Worm (Caenorhabditis elegans) whole organism, young adult: ENCODE data around the gene srx-80.

ENCODE experiments used
- B0035.1 ChIP-seq: sonication (generic microtip); optimal IDR thresholded peaks from 2 replicates; lab custom pipeline; 2016; ENCODE audit warnings: missing genetic modification characterization, mild to moderate bottlenecking, missing compliant biosample characterization, missing genotype, missing genetic modification reagents
- B0336.3 ChIP-seq: fragments of 200-800 bp; sonication (Bioruptor generic); IDR thresholded peaks from 2 replicates; pipeline ENCODE4 v1.3.6; 2022; ENCODE audit warnings: missing genetic modification characterization, missing compliant biosample characterization
- F23B12.7 ChIP-seq: sonication (generic microtip); optimal IDR thresholded peaks from 2 replicates; lab custom pipeline; 2017; ENCODE audit warnings: missing genetic modification characterization, mild to moderate bottlenecking, missing compliant biosample characterization, antibody characterized with exemption, moderate library complexity; ENCODE audit not compliant: insufficient read depth
- F37B4.10 ChIP-seq: fragments of 200-800 bp; sonication (Bioruptor generic); IDR thresholded peaks from 2 replicates; pipeline ENCODE4 v1.3.6; 2022; ENCODE audit warnings: missing genetic modification characterization, missing compliant biosample characterization
- F52B5.7 ChIP-seq: sonication (generic microtip); optimal IDR thresholded peaks from 2 replicates; lab custom pipeline; 2016; ENCODE audit warnings: mild to moderate bottlenecking, missing genetic modification characterization, missing compliant biosample characterization
- Y67H2A.10 ChIP-seq: fragments of 200-800 bp; sonication (Bioruptor generic); conservative IDR thresholded peaks from 2 replicates; pipeline ENCODE4 v1.3.6; 2022; ENCODE audit warnings: missing genetic modification reagents, missing genetic modification characterization, missing compliant biosample characterization
- Y79H2A.3 ChIP-seq: fragments of 200-800 bp; sonication (Bioruptor generic); conservative IDR thresholded peaks from 2 replicates; pipeline ENCODE4 v1.3.6; 2022; ENCODE audit warnings: missing genetic modification reagents, missing genetic modification characterization, missing compliant biosample characterization
- ZK185.1 ChIP-seq: sonication (generic microtip); optimal IDR thresholded peaks from 2 replicates; lab custom pipeline; 2016; ENCODE audit warnings: mild to moderate bottlenecking, missing genetic modification characterization, missing compliant biosample characterization; ENCODE audit not compliant: poor library complexity, severe bottlenecking
- akir-1 ChIP-seq: fragments of 200-800 bp; sonication (Bioruptor generic); optimal IDR thresholded peaks from 2 replicates; lab custom pipeline; 2018; ENCODE audit warnings: mild to moderate bottlenecking, missing genetic modification characterization, moderate library complexity, missing compliant biosample characterization
- aptf-3 ChIP-seq: fragments of 200-800 bp; sonication (Bioruptor generic); IDR thresholded peaks from 2 replicates; pipeline ENCODE4 v1.3.6; 2022; ENCODE audit warnings: missing genetic modification characterization, missing compliant biosample characterization
- atf-7 ChIP-seq: sonication (generic microtip); optimal IDR thresholded peaks from 2 replicates; lab custom pipeline; 2017; ENCODE audit warnings: mild to moderate bottlenecking, missing genetic modification characterization, missing compliant biosample characterization
- bed-1 ChIP-seq: fragments of 200-800 bp; sonication (Bioruptor generic); IDR thresholded peaks from 2 replicates; pipeline ENCODE4 v1.3.6; 2022; ENCODE audit warnings: missing genetic modification reagents, missing genetic modification characterization, missing compliant biosample characterization
- ceh-40 ChIP-seq: fragments of 200-800 bp; sonication (Bioruptor generic); IDR thresholded peaks from 2 replicates; pipeline ENCODE4 v1.3.6; 2022; ENCODE audit warnings: missing genetic modification characterization, missing compliant biosample characterization
- ceh-58 ChIP-seq: fragments of 200-800 bp; sonication (Bioruptor generic); IDR thresholded peaks from 2 replicates; pipeline ENCODE4 v1.3.6; 2022; ENCODE audit warnings: missing genetic modification characterization, missing compliant biosample characterization
- ceh-79 ChIP-seq: sonication (generic microtip); optimal IDR thresholded peaks from 2 replicates; lab custom pipeline; 2017; ENCODE audit warnings: mild to moderate bottlenecking, missing genetic modification characterization, missing compliant biosample characterization
- ceh-91 ChIP-seq: fragments of 200-800 bp; sonication (Bioruptor generic); IDR thresholded peaks from 2 replicates; pipeline ENCODE4 v1.3.6; 2022; ENCODE audit warnings: missing genetic modification reagents, missing genetic modification characterization, missing compliant biosample characterization
- dox-1 ChIP-seq: fragments of 200-800 bp; sonication (Bioruptor generic); IDR thresholded peaks from 2 replicates; pipeline ENCODE4 v1.3.6; 2022; ENCODE audit warnings: missing genetic modification reagents, missing genetic modification characterization, missing compliant biosample characterization
- dpff-1 ChIP-seq: sonication (generic microtip); optimal IDR thresholded peaks from 2 replicates; lab custom pipeline; 2017; ENCODE audit warnings: mild to moderate bottlenecking, missing genetic modification characterization, missing compliant biosample characterization
- egrh-3 ChIP-seq: fragments of 200-800 bp; sonication (Bioruptor generic); IDR thresholded peaks from 2 replicates; pipeline ENCODE4 v1.3.6; 2022; ENCODE audit warnings: missing genetic modification reagents, missing genetic modification characterization, missing compliant biosample characterization
- ekl-4 ChIP-seq: fragments of 200-800 bp; sonication (Bioruptor generic); IDR thresholded peaks from 2 replicates; pipeline ENCODE4 v1.3.6; 2022; ENCODE audit warnings: missing genetic modification reagents, missing genetic modification characterization, missing compliant biosample characterization
- him-1 ChIP-seq: sonication (generic microtip); optimal IDR thresholded peaks from 2 replicates; lab custom pipeline; 2016; ENCODE audit warnings: missing genotype, missing genetic modification reagents, missing genetic modification characterization, missing compliant biosample characterization
- hlh-12 ChIP-seq: sonication (generic microtip); optimal IDR thresholded peaks from 2 replicates; lab custom pipeline; 2016; ENCODE audit warnings: missing genetic modification characterization, missing compliant biosample characterization
- hlh-26 ChIP-seq: fragments of 200-800 bp; sonication (Bioruptor generic); conservative IDR thresholded peaks from 2 replicates; pipeline ENCODE4 v1.3.6; 2022; ENCODE audit warnings: missing genetic modification reagents, missing genetic modification characterization, missing compliant biosample characterization
- hmg-1.2 ChIP-seq: fragments of 200-800 bp; sonication (Bioruptor generic); IDR thresholded peaks from 2 replicates; pipeline ENCODE4 v1.3.6; 2022; ENCODE audit warnings: missing genetic modification reagents, missing genetic modification characterization, missing compliant biosample characterization
- hmg-20 ChIP-seq: fragments of 200-800 bp; sonication (Bioruptor generic); IDR thresholded peaks from 2 replicates; pipeline ENCODE4 v1.3.6; 2022; ENCODE audit warnings: missing genetic modification reagents, missing genetic modification characterization, missing compliant biosample characterization
- hrde-1 ChIP-seq: sonication (generic microtip); optimal IDR thresholded peaks from 2 replicates; lab custom pipeline; 2016; ENCODE audit warnings: missing genetic modification characterization, mild to moderate bottlenecking, missing compliant biosample characterization, moderate library complexity, missing genotype, missing genetic modification reagents, borderline replicate concordance
- let-526 ChIP-seq: fragments of 200-800 bp; sonication (Bioruptor generic); IDR thresholded peaks from 2 replicates; pipeline ENCODE4 v1.3.6; 2022; ENCODE audit warnings: missing genetic modification reagents, missing genetic modification characterization, missing compliant biosample characterization
- let-607 ChIP-seq, 2 experiments: fragments of 200-800 bp in 1 of 2; sonication (Bioruptor generic) in 1 of 2; sonication (generic microtip) in 1 of 2; optimal IDR thresholded peaks; 2 replicates each; lab custom pipeline; 2016 to 2018; ENCODE audit warnings: mild to moderate bottlenecking in 2 of 2, missing compliant biosample characterization in 2 of 2, missing genetic modification characterization in 2 of 2, moderate library complexity in 2 of 2, missing genotype in 1 of 2
- lir-1 ChIP-seq: fragments of 200-800 bp; sonication (Bioruptor generic); conservative IDR thresholded peaks from 2 replicates; pipeline ENCODE4 v1.3.6; 2022; ENCODE audit warnings: missing genetic modification reagents, missing genetic modification characterization, missing compliant biosample characterization
- lsl-1 ChIP-seq: fragments of 200-800 bp; sonication (Bioruptor generic); optimal IDR thresholded peaks from 2 replicates; lab custom pipeline; 2018; ENCODE audit warnings: mild to moderate bottlenecking, missing genetic modification characterization, moderate library complexity, missing compliant biosample characterization
- madf-3 ChIP-seq: fragments of 200-800 bp; sonication (Bioruptor generic); IDR thresholded peaks from 2 replicates; pipeline ENCODE4 v1.3.6; 2022; ENCODE audit warnings: missing genetic modification reagents, missing genetic modification characterization, missing compliant biosample characterization
- madf-6 ChIP-seq: fragments of 200-800 bp; sonication (Bioruptor generic); IDR thresholded peaks from 2 replicates; pipeline ENCODE4 v1.3.6; 2022; ENCODE audit warnings: missing genetic modification reagents, missing genetic modification characterization, missing compliant biosample characterization
- madf-8 ChIP-seq: fragments of 200-800 bp; sonication (Bioruptor generic); conservative IDR thresholded peaks from 2 replicates; pipeline ENCODE4 v1.3.6; 2022; ENCODE audit warnings: missing genetic modification reagents, missing genetic modification characterization, missing compliant biosample characterization
- mcd-1 ChIP-seq: fragments of 200-800 bp; sonication (Bioruptor generic); IDR thresholded peaks from 2 replicates; pipeline ENCODE4 v1.3.6; 2022; ENCODE audit warnings: missing genetic modification reagents, missing genetic modification characterization, missing compliant biosample characterization
- mxl-1 ChIP-seq: sonication (generic microtip); optimal IDR thresholded peaks from 2 replicates; lab custom pipeline; 2016; ENCODE audit warnings: missing genetic modification characterization, missing compliant biosample characterization
- nfya-1 ChIP-seq: sonication (generic microtip); optimal IDR thresholded peaks from 2 replicates; lab custom pipeline; 2017; ENCODE audit warnings: antibody characterized with exemption, missing compliant biosample characterization, missing genetic modification characterization, borderline replicate concordance; ENCODE audit not compliant: insufficient read depth
- nfyb-1 ChIP-seq: fragments of 200-800 bp; sonication (Bioruptor generic); IDR thresholded peaks from 2 replicates; pipeline ENCODE4 v1.3.6; 2022; ENCODE audit warnings: missing genetic modification reagents, missing genetic modification characterization, missing compliant biosample characterization
- nhr-27 ChIP-seq: fragments of 200-800 bp; sonication (Bioruptor generic); optimal IDR thresholded peaks from 2 replicates; lab custom pipeline; 2018; ENCODE audit warnings: mild to moderate bottlenecking, missing genetic modification characterization, moderate library complexity, missing compliant biosample characterization
- nhr-80 ChIP-seq: sonication (generic microtip); optimal IDR thresholded peaks from 2 replicates; lab custom pipeline; 2016; ENCODE audit warnings: missing genetic modification characterization, missing compliant biosample characterization
- pbrm-1 ChIP-seq: fragments of 200-800 bp; sonication (Bioruptor generic); IDR thresholded peaks from 2 replicates; pipeline ENCODE4 v1.3.6; 2022; ENCODE audit warnings: missing genetic modification reagents, missing genetic modification characterization, missing compliant biosample characterization
- sea-2 ChIP-seq: fragments of 200-800 bp; sonication (Bioruptor generic); IDR thresholded peaks from 2 replicates; pipeline ENCODE4 v1.3.6; 2022; ENCODE audit warnings: missing genetic modification characterization, missing compliant biosample characterization
- snpc-3.4 ChIP-seq: sonication (generic microtip); optimal IDR thresholded peaks from 2 replicates; lab custom pipeline; 2017; ENCODE audit warnings: missing genetic modification characterization, mild to moderate bottlenecking, missing compliant biosample characterization, antibody characterized with exemption, moderate library complexity, missing genotype, missing genetic modification reagents
- somi-1 ChIP-seq: fragments of 200-800 bp; sonication (Bioruptor generic); optimal IDR thresholded peaks from 2 replicates; lab custom pipeline; 2018; ENCODE audit warnings: mild to moderate bottlenecking, missing genetic modification characterization, missing compliant biosample characterization
- tbp1 ChIP-seq: fragments of 200-800 bp; sonication (Bioruptor generic); optimal IDR thresholded peaks from 2 replicates; lab custom pipeline; 2018; ENCODE audit warnings: mild to moderate bottlenecking, missing genetic modification characterization, missing compliant biosample characterization
- unc-62 ChIP-seq: fragments of 150-350 bp; optimal IDR thresholded peaks from 2 replicates; lab custom pipeline; 2014; ENCODE audit warnings: missing biosample characterization, missing genetic modification reagents, missing genetic modification characterization
- zfh-2 ChIP-seq: fragments of 200-800 bp; sonication (Bioruptor generic); conservative IDR thresholded peaks from 2 replicates; pipeline ENCODE4 v1.3.6; 2022; ENCODE audit warnings: missing genetic modification reagents, missing genetic modification characterization, missing compliant biosample characterization
- zim-3 ChIP-seq: sonication (generic microtip); optimal IDR thresholded peaks from 2 replicates; lab custom pipeline; 2017; ENCODE audit warnings: mild to moderate bottlenecking, missing genetic modification characterization, moderate library complexity, missing compliant biosample characterization
- ztf-3 ChIP-seq: fragments of 200-800 bp; sonication (Bioruptor generic); optimal IDR thresholded peaks from 2 replicates; lab custom pipeline; 2018; ENCODE audit warnings: mild to moderate bottlenecking, missing genetic modification characterization, missing compliant biosample characterization
- ztf-6 ChIP-seq: fragments of 200-800 bp; sonication (Bioruptor generic); IDR thresholded peaks from 2 replicates; pipeline ENCODE4 v1.3.6; 2022; ENCODE audit warnings: missing genetic modification reagents, missing genetic modification characterization, missing compliant biosample characterization

Gene srx-80

DNA sequence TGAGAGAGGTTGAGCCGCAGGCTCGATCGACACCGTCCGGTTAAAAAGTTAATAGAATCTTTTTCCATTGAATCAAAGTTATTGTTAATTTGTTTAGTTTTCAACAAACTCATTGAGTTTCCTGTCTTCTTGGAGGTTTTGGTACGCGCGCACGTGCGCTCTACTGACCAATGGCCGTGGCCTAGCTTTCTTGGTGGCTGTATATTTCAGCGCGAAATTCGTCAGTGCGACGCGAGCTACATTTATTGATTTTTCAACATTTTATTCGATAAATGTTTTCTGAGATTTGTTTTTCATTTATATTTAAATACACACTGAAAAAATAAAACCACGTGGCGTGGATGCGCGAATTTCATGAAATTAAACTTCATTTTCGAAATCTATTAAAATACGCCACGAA is 50.6 kb downstream of the srx-80 start, which contains the start of gene bir-1 (continued):
- TF ChIP-seq nfya-1 = no peak
- no peak for TF ChIP-seq aptf-3 (GFP tag; lab: Robert Waterston, UW)
- TF ChIP-seq him-1 (tag; lab: Kevin White, UChicago) = peak; percentile 21
- TF ChIP-seq lsl-1 (GFP tag; lab: Kevin White, UChicago) = peak; percentile 40
- TF ChIP-seq Y79H2A.3 = no peak
- no peak for TF ChIP-seq ceh-58 (GFP tag; lab: Robert Waterston, UW)
- no peak for TF ChIP-seq akir-1 (GFP tag; lab: Kevin White, UChicago)
- TF ChIP-seq madf-6 (GFP tag; lab: Robert Waterston, UW) = peak; percentile 57; the same call in 1 of the 2 replicates
- no peak for TF ChIP-seq lir-1 (GFP tag; lab: Robert Waterston, UW)
- TF ChIP-seq let-607 (tag; optimal IDR thresholded peaks at IDR 0.05; lab: Kevin White, UChicago) = no peak
- no peak for TF ChIP-seq hmg-20 (GFP tag; lab: Robert Waterston, UW)
- TF ChIP-seq F23B12.7 = no peak
- no peak for TF ChIP-seq ztf-3 (GFP tag; lab: Kevin White, UChicago)
- TF ChIP-seq ceh-91 = 0 out of 2 replicates have a peak, but pooled peaks have one; percentile 35
- no peak for TF ChIP-seq nhr-27 (tag; lab: Kevin White, UChicago)
- TF ChIP-seq F37B4.10 (GFP tag; lab: Robert Waterston, UW) = no peak
- peak; percentile 82 for TF ChIP-seq dox-1 (GFP tag; lab: Robert Waterston, UW)
- no peak for TF ChIP-seq nfyb-1 (GFP tag; lab: Robert Waterston, UW)
- TF ChIP-seq bed-1 = no peak
- TF ChIP-seq madf-8 = peak; percentile 15; the same call in 1 of the 2 replicates
- 0 out of 2 replicates have a peak, but pooled peaks have one; percentile 23 for TF ChIP-seq ekl-4
- TF ChIP-seq atf-7 (tag; lab: Kevin White, UChicago) = no peak
- TF ChIP-seq Y67H2A.10 (GFP tag; lab: Robert Waterston, UW) = 0 out of 2 replicates have a peak, but pooled peaks have one; percentile 23
- TF ChIP-seq snpc-3.4 (tag; lab: Kevin White, UChicago) = no peak
- TF ChIP-seq hmg-1.2 (GFP tag; lab: Robert Waterston, UW) = peak; percentile 34; the same call in 1 of the 2 replicates
- TF ChIP-seq B0336.3 (GFP tag; lab: Robert Waterston, UW) = no peak
- no peak for TF ChIP-seq dpff-1 (tag; lab: Kevin White, UChicago)
- no peak for TF ChIP-seq unc-62 (GFP tag; lab: Kevin White, UChicago)
- TF ChIP-seq ceh-79 (tag; lab: Kevin White, UChicago) = no peak
- TF ChIP-seq hlh-12 (tag; lab: Kevin White, UChicago) = no peak
- TF ChIP-seq nhr-80 = peak; percentile 50
- no peak for TF ChIP-seq hlh-26
- TF ChIP-seq egrh-3 (GFP tag; lab: Robert Waterston, UW) = no peak
- no peak for TF ChIP-seq B0035.1 (tag; lab: Kevin White, UChicago)
- peak; percentile 22 for TF ChIP-seq tbp1 (GFP tag; lab: Kevin White, UChicago)
- TF ChIP-seq sea-2 = no peak
- TF ChIP-seq mxl-1 = no peak
- 0 out of 2 replicates have a peak, but pooled peaks have one; percentile 27 for TF ChIP-seq pbrm-1 (GFP tag; lab: Robert Waterston, UW)
- TF ChIP-seq mcd-1 (GFP tag; lab: Robert Waterston, UW) = peak; percentile 74
- TF ChIP-seq ceh-40 = no peak
- TF ChIP-seq hrde-1 (tag; lab: Kevin White, UChicago) = no peak
- TF ChIP-seq madf-3 (GFP tag; lab: Robert Waterston, UW) = no peak
- TF ChIP-seq ztf-6 (GFP tag; lab: Robert Waterston, UW) = no peak
- no peak for TF ChIP-seq somi-1 (GFP tag; lab: Kevin White, UChicago)
- 0 out of 2 replicates have a peak, but pooled peaks have one; percentile 8 for TF ChIP-seq zfh-2 (GFP tag; lab: Robert Waterston, UW)
- no peak for TF ChIP-seq zim-3 (tag; lab: Kevin White, UChicago)
- TF ChIP-seq ZK185.1 (tag; lab: Kevin White, UChicago) = peak; percentile 51
- TF ChIP-seq F52B5.7 (tag; lab: Kevin White, UChicago) = no peak
- no peak for TF ChIP-seq let-526 (GFP tag; lab: Robert Waterston, UW)
